Worm (Caenorhabditis elegans) whole organism, early embryonic: Measurements from ENCODE around the gene dpy-19.
A peak's percentile ranks its signal among the peaks of the same experiment; 100 is the strongest.

Experiments used
- B0310.2 ChIP-seq: sonication (generic microtip); optimal IDR thresholded peaks from 2 replicates; lab custom pipeline; 2016; ENCODE audit warnings: mild to moderate bottlenecking, missing genetic modification characterization, missing compliant biosample characterization
- F13C5.2 ChIP-seq: sonication (generic microtip); optimal IDR thresholded peaks from 2 replicates; lab custom pipeline; 2017; ENCODE audit warnings: mild to moderate bottlenecking, missing genetic modification characterization, inconsistent platforms, missing compliant biosample characterization
- aly-1 ChIP-seq: sonication (generic microtip); optimal IDR thresholded peaks from 2 replicates; lab custom pipeline; 2016; ENCODE audit warnings: missing genetic modification characterization, missing compliant biosample characterization
- ama-1 ChIP-seq: fragments of 150-350 bp; optimal IDR thresholded peaks from 2 replicates; lab custom pipeline; 2014
- ceh-13 ChIP-seq: fragments of 200-800 bp; sonication (Bioruptor generic); optimal IDR thresholded peaks from 2 replicates; lab custom pipeline; 2018; ENCODE audit warnings: mild to moderate bottlenecking, missing genetic modification characterization, missing compliant biosample characterization
- ceh-36 ChIP-seq: sonication (generic microtip); optimal IDR thresholded peaks from 2 replicates; lab custom pipeline; 2016; ENCODE audit warnings: missing genetic modification characterization, inconsistent platforms, missing compliant biosample characterization
- ets-7 ChIP-seq: sonication (generic microtip); optimal IDR thresholded peaks from 2 replicates; lab custom pipeline; 2016; ENCODE audit warnings: missing genotype, missing genetic modification characterization, missing compliant biosample characterization
- flt-1 ChIP-seq: fragments of 200-800 bp; sonication (Bioruptor generic); IDR thresholded peaks from 2 replicates; pipeline ENCODE4 v1.3.6; 2022; ENCODE audit warnings: missing genetic modification characterization, missing compliant biosample characterization
- hmbx-1 ChIP-seq: sonication (generic microtip); optimal IDR thresholded peaks from 2 replicates; lab custom pipeline; 2016; ENCODE audit warnings: mild to moderate bottlenecking, missing genetic modification characterization, missing compliant biosample characterization
- hmg-4 ChIP-seq: fragments of 200-800 bp; sonication (Bioruptor generic); optimal IDR thresholded peaks from 2 replicates; lab custom pipeline; 2018; ENCODE audit warnings: mild to moderate bottlenecking, missing genetic modification characterization, missing compliant biosample characterization
- hnd-1 ChIP-seq: sonication (generic microtip); optimal IDR thresholded peaks from 2 replicates; lab custom pipeline; 2016; ENCODE audit warnings: missing genetic modification characterization, missing compliant biosample characterization
- pes-1 ChIP-seq: fragments of 200-800 bp; sonication (Bioruptor generic); IDR thresholded peaks from 2 replicates; pipeline ENCODE4 v1.3.6; 2022; ENCODE audit warnings: missing genetic modification reagents, missing genetic modification characterization, missing compliant biosample characterization
- scrt-1 ChIP-seq: fragments of 200-800 bp; sonication (Bioruptor generic); IDR thresholded peaks from 2 replicates; pipeline ENCODE4 v1.3.6; 2022; ENCODE audit warnings: missing genetic modification characterization, missing compliant biosample characterization
- sea-1 ChIP-seq: fragments of 200-800 bp; sonication (Bioruptor generic); conservative IDR thresholded peaks from 2 replicates; pipeline ENCODE4 v1.3.6; 2022; ENCODE audit warnings: missing genetic modification characterization, missing compliant biosample characterization
- tbx-11 ChIP-seq: fragments of 200-800 bp; sonication (Bioruptor generic); IDR thresholded peaks from 2 replicates; pipeline ENCODE4 v1.3.6; 2022; ENCODE audit warnings: missing genetic modification characterization, missing compliant biosample characterization
- tbx-37 ChIP-seq: fragments of 200-800 bp; sonication (Bioruptor generic); conservative IDR thresholded peaks from 2 replicates; pipeline ENCODE4 v1.3.6; 2022; ENCODE audit warnings: missing genetic modification reagents, missing genetic modification characterization, missing compliant biosample characterization
- tra-4 ChIP-seq: sonication (generic microtip); optimal IDR thresholded peaks from 2 replicates; lab custom pipeline; 2017; ENCODE audit warnings: missing genetic modification characterization, missing compliant biosample characterization

dpy-19 gene

ce11 chrIII:8667382-8667781 is at the start of gene dpy-19:
Gene dpy-19 (minus strand): TSS chrIII:8667482.
- TF ChIP-seq B0310.2 (tag; lab: Kevin White, UChicago) (no peak), ceh-13 (no peak), F13C5.2 (no peak), tbx-11 (GFP tag; lab: Robert Waterston, UW) (no peak), hmg-4 (GFP tag; lab: Kevin White, UChicago) (no peak), scrt-1 (GFP tag; lab: Robert Waterston, UW) (no peak)

ce11 chrIII:8716084-8716483 is 48.8 kb upstream of the dpy-19 start, which contains the start of gene B0303.14:
Gene B0303.14 (minus strand): TSS chrIII:8716184.
- TF ChIP-seq aly-1 (tag; lab: Kevin White, UChicago), result no peak
- no peak for TF ChIP-seq hmbx-1 (tag; lab: Kevin White, UChicago)
- no peak for TF ChIP-seq scrt-1 (GFP tag; lab: Robert Waterston, UW)
- no peak for TF ChIP-seq ceh-13
- TF ChIP-seq ets-7 (tag; lab: Kevin White, UChicago), result no peak
- TF ChIP-seq flt-1 (GFP tag; lab: Robert Waterston, UW), result no peak
- TF ChIP-seq tbx-37 (GFP tag; lab: Robert Waterston, UW), result no peak
- TF ChIP-seq ama-1 (lab: Kevin White, UChicago), result no peak
- TF ChIP-seq pes-1 (GFP tag; lab: Robert Waterston, UW), result no peak
- no peak for TF ChIP-seq hmg-4 (GFP tag; lab: Kevin White, UChicago)
- no peak for TF ChIP-seq tra-4 (tag; lab: Kevin White, UChicago)

ce11 chrIII:8712968-8713367 is 45.7 kb upstream of the dpy-19 start:
- TF ChIP-seq ets-7 (tag; lab: Kevin White, UChicago) (no peak), pes-1 (GFP tag; lab: Robert Waterston, UW) (no peak), B0310.2 (tag; lab: Kevin White, UChicago) (no peak), ama-1 (lab: Kevin White, UChicago) (no peak), hmbx-1 (tag; lab: Kevin White, UChicago) (no peak), flt-1 (GFP tag; lab: Robert Waterston, UW) (no peak), ceh-36 (tag; lab: Kevin White, UChicago) (no peak), F13C5.2 (no peak), aly-1 (tag; lab: Kevin White, UChicago) (no peak), tra-4 (tag; lab: Kevin White, UChicago) (no peak), scrt-1 (GFP tag; lab: Robert Waterston, UW) (no peak), ceh-13 (no peak), tbx-37 (GFP tag; lab: Robert Waterston, UW) (no peak), tbx-11 (GFP tag; lab: Robert Waterston, UW) (no peak), sea-1 (no peak), hmg-4 (GFP tag; lab: Kevin White, UChicago) (no peak), hnd-1 (tag; lab: Kevin White, UChicago) (no peak)

- TF ChIP-seq tbx-11 (GFP tag; lab: Robert Waterston, UW) (no peak), scrt-1 (GFP tag; lab: Robert Waterston, UW) (no peak), hnd-1 (tag; lab: Kevin White, UChicago) (no peak), F13C5.2 (no peak), aly-1 (tag; lab: Kevin White, UChicago) (no peak), hmbx-1 (tag; lab: Kevin White, UChicago) (no peak)
Measured at ce11 chrIII:8710310-8710709, 43.0 kb upstream of the dpy-19 start, which contains the start of gene B0303.11. Gene B0303.11 (minus strand): TSS chrIII:8710410.

ce11 chrIII:8709735-8710134 is 42.5 kb upstream of the dpy-19 start:
- no peak for TF ChIP-seq flt-1 (GFP tag; lab: Robert Waterston, UW)
- TF ChIP-seq ama-1 (lab: Kevin White, UChicago), result no peak
- no peak for TF ChIP-seq aly-1 (tag; lab: Kevin White, UChicago)
- TF ChIP-seq tbx-11 (GFP tag; lab: Robert Waterston, UW), result no peak
- no peak for TF ChIP-seq hmbx-1 (tag; lab: Kevin White, UChicago)
- no peak for TF ChIP-seq ceh-36 (tag; lab: Kevin White, UChicago)
- no peak for TF ChIP-seq hnd-1 (tag; lab: Kevin White, UChicago)
- TF ChIP-seq B0310.2 (tag; lab: Kevin White, UChicago), result no peak
- TF ChIP-seq F13C5.2, result no peak
- TF ChIP-seq ets-7 (tag; lab: Kevin White, UChicago), result no peak
- no peak for TF ChIP-seq ceh-13
- no peak for TF ChIP-seq scrt-1 (GFP tag; lab: Robert Waterston, UW)
- no peak for TF ChIP-seq sea-1
- TF ChIP-seq pes-1 (GFP tag; lab: Robert Waterston, UW), result no peak

ce11 chrIII:8704765-8705164 is 37.5 kb upstream of the dpy-19 start, which contains the start of gene B0303.16:
Gene B0303.16 (plus strand): TSS chrIII:8705065.
- TF ChIP-seq tra-4 (tag; lab: Kevin White, UChicago) (no peak), hmg-4 (GFP tag; lab: Kevin White, UChicago) (no peak), ceh-36 (tag; lab: Kevin White, UChicago) (no peak), B0310.2 (tag; lab: Kevin White, UChicago) (no peak), ets-7 (tag; lab: Kevin White, UChicago) (no peak), hnd-1 (tag; lab: Kevin White, UChicago) (no peak), ceh-13 (no peak), tbx-37 (GFP tag; lab: Robert Waterston, UW) (no peak), aly-1 (tag; lab: Kevin White, UChicago) (no peak), ama-1 (lab: Kevin White, UChicago) (no peak), hmbx-1 (tag; lab: Kevin White, UChicago) (no peak), sea-1 (no peak), scrt-1 (GFP tag; lab: Robert Waterston, UW) (no peak), flt-1 (GFP tag; lab: Robert Waterston, UW) (no peak), tbx-11 (GFP tag; lab: Robert Waterston, UW) (no peak)

ce11 chrIII:8700289-8700957 is 33.1 kb upstream of the dpy-19 start, which contains the start of the genes sdz-1 and vps-33.1:
Gene sdz-1 (minus strand): TSS chrIII:8700339.
Gene vps-33.1 (plus strand): TSS chrIII:8700927.
- TF ChIP-seq tbx-37 (GFP tag; lab: Robert Waterston, UW) (peak; percentile 49), B0310.2 (tag; lab: Kevin White, UChicago) (no peak)
